Worm (Caenorhabditis elegans) whole organism, mixed stage, embryonic: ENCODE data around the gene sru-16.

Experiments used
- blmp-1 ChIP-seq: fragments of 150-350 bp; optimal IDR thresholded peaks from 2 replicates; lab custom pipeline; 2014; ENCODE audit warnings: missing biosample characterization, missing genetic modification characterization
- ces-1 ChIP-seq: fragments of 150-350 bp; optimal IDR thresholded peaks from 2 replicates; lab custom pipeline; 2014; ENCODE audit warnings: missing biosample characterization, missing genetic modification reagents, missing genetic modification characterization
- elt-3 ChIP-seq: fragments of 150-350 bp; optimal IDR thresholded peaks from 2 replicates; lab custom pipeline; 2014; ENCODE audit warnings: missing biosample characterization, missing genetic modification characterization
- nhr-12 ChIP-seq: fragments of 150-350 bp; optimal IDR thresholded peaks from 2 replicates; lab custom pipeline; 2014; ENCODE audit warnings: missing biosample characterization, missing genetic modification characterization
- nhr-237 ChIP-seq: fragments of 150-350 bp; optimal IDR thresholded peaks from 2 replicates; lab custom pipeline; 2014; ENCODE audit warnings: missing biosample characterization, missing genetic modification characterization
- nhr-28 ChIP-seq: fragments of 150-350 bp; optimal IDR thresholded peaks from 2 replicates; lab custom pipeline; 2014; ENCODE audit warnings: missing biosample characterization, missing genetic modification characterization
- pha-4 ChIP-seq: fragments of 150-350 bp; optimal IDR thresholded peaks from 2 replicates; lab custom pipeline; 2018; ENCODE audit warnings: missing biosample characterization, missing genetic modification reagents, missing genetic modification characterization
- snpc-4 ChIP-seq: fragments of 150-350 bp; optimal IDR thresholded peaks from 2 replicates; lab custom pipeline; 2014; ENCODE audit warnings: missing biosample characterization, missing genetic modification characterization
- sptf-1 ChIP-seq: sonication (generic microtip); optimal IDR thresholded peaks from 2 replicates; lab custom pipeline; 2017; ENCODE audit warnings: mild to moderate bottlenecking, missing genetic modification characterization, moderate library complexity, missing compliant biosample characterization
- unc-39 ChIP-seq: fragments of 150-350 bp; optimal IDR thresholded peaks from 2 replicates; lab custom pipeline; 2014; ENCODE audit warnings: missing biosample characterization, missing genetic modification characterization
- ztf-11 ChIP-seq: fragments of 150-350 bp; optimal IDR thresholded peaks from 2 replicates; lab custom pipeline; 2014; ENCODE audit warnings: missing biosample characterization, missing genetic modification characterization

DNA sequence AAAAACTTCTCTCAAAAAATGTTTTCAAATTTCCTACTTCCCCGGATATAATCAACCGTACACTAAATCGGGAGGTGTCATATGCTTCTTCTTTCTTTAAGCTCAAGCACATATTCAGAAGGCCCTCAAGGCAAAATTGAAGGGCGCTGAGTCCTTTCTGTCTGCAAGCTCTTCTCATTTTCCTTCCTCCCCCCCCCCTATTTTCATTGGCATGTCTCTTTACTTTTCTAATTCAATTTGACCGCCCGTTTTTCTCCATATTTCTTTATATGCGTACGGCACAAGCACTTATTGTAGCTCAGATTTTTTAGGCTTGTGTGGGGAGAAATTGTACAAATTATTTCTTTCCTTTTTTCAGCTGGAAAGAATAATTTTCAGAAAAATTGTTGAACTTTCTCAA lies 23.5 kb upstream of the sru-16 start:
- no peak for TF ChIP-seq pha-4
- no peak for TF ChIP-seq blmp-1 (tag; lab: Kevin White, UChicago)
- TF ChIP-seq elt-3 (tag; lab: Kevin White, UChicago) = no peak
- TF ChIP-seq nhr-12 (tag; lab: Kevin White, UChicago) = no peak
- no peak for TF ChIP-seq snpc-4 (tag; lab: Kevin White, UChicago)
- TF ChIP-seq ztf-11 (tag; lab: Kevin White, UChicago) = no peak
- no peak for TF ChIP-seq nhr-28 (tag; lab: Kevin White, UChicago)
- no peak for TF ChIP-seq sptf-1 (tag; lab: Kevin White, UChicago)
- no peak for TF ChIP-seq nhr-237 (tag; lab: Kevin White, UChicago)
- TF ChIP-seq unc-39 (tag; lab: Kevin White, UChicago) = no peak
- peak; percentile 64 for TF ChIP-seq ces-1 (GFP tag; lab: Kevin White, UChicago)
